Worm (Caenorhabditis elegans) whole organism, L1 larva: ENCODE results near the gene cnc-11.

ENCODE experiments used
- C04F5.9 ChIP-seq: sonication (generic microtip); optimal IDR thresholded peaks from 2 replicates; lab custom pipeline; 2016; ENCODE audit warnings: missing genetic modification characterization, missing compliant biosample characterization
- C34B4.2 ChIP-seq: sonication (generic microtip); optimal IDR thresholded peaks from 2 replicates; lab custom pipeline; 2017; ENCODE audit warnings: mild to moderate bottlenecking, missing genetic modification characterization, missing compliant biosample characterization
- F16B12.6 ChIP-seq: fragments of 150-350 bp; optimal IDR thresholded peaks from 2 replicates; lab custom pipeline; 2014; ENCODE audit warnings: missing biosample characterization, missing genetic modification characterization
- Y116A8C.19 ChIP-seq: sonication (generic microtip); optimal IDR thresholded peaks from 2 replicates; lab custom pipeline; 2016; ENCODE audit warnings: missing compliant biosample characterization, missing genetic modification characterization, borderline replicate concordance
- aha-1 ChIP-seq: fragments of 150-350 bp; optimal IDR thresholded peaks from 2 replicates; lab custom pipeline; 2014; ENCODE audit warnings: missing biosample characterization, missing genetic modification characterization
- aly-2 ChIP-seq: fragments of 150-350 bp; optimal IDR thresholded peaks from 2 replicates; lab custom pipeline; 2014; ENCODE audit warnings: missing biosample characterization, missing genetic modification characterization
- ama-1 ChIP-seq: fragments of 150-350 bp; optimal IDR thresholded peaks from 2 replicates; lab custom pipeline; 2014
- ceh-63 ChIP-seq: fragments of 200-800 bp; sonication (Bioruptor generic); optimal IDR thresholded peaks from 2 replicates; lab custom pipeline; 2018; ENCODE audit warnings: mild to moderate bottlenecking, missing genetic modification characterization, missing compliant biosample characterization
- ceh-82 ChIP-seq, 3 experiments: fragments of 150-350 bp in 1 of 3; sonication (generic microtip) in 2 of 3; optimal IDR thresholded peaks; 2 replicates each; lab custom pipeline; 2014 to 2017; ENCODE audit warnings: missing biosample characterization in 3 of 3, missing genetic modification characterization in 3 of 3
- ceh-88 ChIP-seq: fragments of 200-800 bp; sonication (Bioruptor generic); IDR thresholded peaks from 2 replicates; pipeline ENCODE4 v1.3.6; 2022; ENCODE audit warnings: missing genetic modification characterization, missing compliant biosample characterization
- ceh-90 ChIP-seq: sonication (generic microtip); optimal IDR thresholded peaks from 2 replicates; lab custom pipeline; 2016; ENCODE audit warnings: missing genetic modification characterization, missing compliant biosample characterization
- ces-1 ChIP-seq: fragments of 150-350 bp; optimal IDR thresholded peaks from 2 replicates; lab custom pipeline; 2014; ENCODE audit warnings: missing biosample characterization, missing genetic modification reagents, missing genetic modification characterization
- efl-1 ChIP-seq, 4 experiments: fragments of 150-350 bp; optimal IDR thresholded peaks in 3 of 4; peaks in 1 of 4; 1 replicate in 1 of 4; 2 replicates in 3 of 4; lab custom pipeline; 2014; ENCODE audit warnings: missing biosample characterization in 2 of 4, missing genetic modification characterization in 2 of 4, missing genetic modification reagents in 2 of 4
- elt-3 ChIP-seq, 6 experiments: fragments of 150-350 bp in 1 of 6; sonication (generic microtip); optimal IDR thresholded peaks; 2 replicates each; lab custom pipeline; 2017 to 2018; ENCODE audit warnings: missing biosample characterization in 6 of 6, missing genetic modification characterization in 6 of 6, inconsistent platforms in 1 of 6
- ets-5 ChIP-seq: fragments of 200-800 bp; sonication (Bioruptor generic); IDR thresholded peaks from 2 replicates; pipeline ENCODE4 v1.3.6; 2022; ENCODE audit warnings: missing genetic modification characterization, missing compliant biosample characterization
- hpl-2 ChIP-seq: fragments of 150-350 bp; optimal IDR thresholded peaks from 2 replicates; lab custom pipeline; 2014; ENCODE audit warnings: missing biosample characterization, missing genetic modification reagents, missing genetic modification characterization
- isw-1 ChIP-seq: fragments of 200-800 bp; sonication (Bioruptor generic); IDR thresholded peaks from 2 replicates; pipeline ENCODE4 v1.3.6; 2022; ENCODE audit warnings: missing genetic modification characterization, missing compliant biosample characterization
- lin-13 ChIP-seq: fragments of 150-350 bp; optimal IDR thresholded peaks from 2 replicates; lab custom pipeline; 2014; ENCODE audit warnings: missing biosample characterization, missing genetic modification reagents, missing genetic modification characterization
- lin-15B ChIP-seq: fragments of 150-350 bp; sonication (generic microtip); optimal IDR thresholded peaks from 3 replicates; lab custom pipeline; 2014; ENCODE audit warnings: missing biosample characterization, missing genetic modification characterization
- lin-39 ChIP-seq: fragments of 150-350 bp; optimal IDR thresholded peaks from 2 replicates; lab custom pipeline; 2014; ENCODE audit warnings: missing biosample characterization, missing genetic modification reagents, missing genetic modification characterization
- lsy-2 ChIP-seq, 2 experiments: fragments of 150-350 bp; optimal IDR thresholded peaks; 2 replicates each; lab custom pipeline; 2014; ENCODE audit warnings: missing biosample characterization in 2 of 2, missing genetic modification characterization in 2 of 2
- mdl-1 ChIP-seq, 2 experiments: fragments of 150-350 bp; optimal IDR thresholded peaks; 2 replicates each; lab custom pipeline; 2014 to 2017; ENCODE audit warnings: missing biosample characterization in 2 of 2, missing genetic modification characterization in 2 of 2, inconsistent platforms in 1 of 2
- mef-2 ChIP-seq: fragments of 150-350 bp; optimal IDR thresholded peaks from 2 replicates; lab custom pipeline; 2014; ENCODE audit warnings: missing biosample characterization, missing genetic modification characterization
- nhr-19 ChIP-seq: fragments of 200-800 bp; sonication (Bioruptor generic); conservative IDR thresholded peaks from 2 replicates; pipeline ENCODE4 v1.3.6; 2022; ENCODE audit warnings: missing genetic modification characterization, missing compliant biosample characterization
- nhr-237 ChIP-seq: fragments of 150-350 bp; optimal IDR thresholded peaks from 2 replicates; lab custom pipeline; 2014; ENCODE audit warnings: missing biosample characterization, missing genetic modification characterization
- nhr-71 ChIP-seq: sonication (generic microtip); optimal IDR thresholded peaks from 2 replicates; lab custom pipeline; 2016; ENCODE audit warnings: mild to moderate bottlenecking, missing genetic modification characterization, moderate library complexity, missing compliant biosample characterization
- nhr-76 ChIP-seq: sonication (generic microtip); optimal IDR thresholded peaks from 2 replicates; lab custom pipeline; 2017; ENCODE audit warnings: missing biosample characterization, missing genetic modification characterization
- nhr-85 ChIP-seq: sonication (generic microtip); peaks from one replicate; lab custom pipeline; 2016; ENCODE audit warnings: missing genetic modification characterization, inconsistent platforms, missing compliant biosample characterization
- nhr-90 ChIP-seq: sonication (generic microtip); optimal IDR thresholded peaks from 2 replicates; lab custom pipeline; 2016; ENCODE audit warnings: mild to moderate bottlenecking, missing genetic modification characterization, missing compliant biosample characterization; ENCODE audit not compliant: poor library complexity
- pag-3 ChIP-seq: sonication (generic microtip); optimal IDR thresholded peaks from 2 replicates; lab custom pipeline; 2017; ENCODE audit warnings: missing genetic modification characterization, mild to moderate bottlenecking, missing compliant biosample characterization, antibody characterized with exemption, borderline replicate concordance; ENCODE audit not compliant: insufficient read depth
- pax-3 ChIP-seq: fragments of 200-800 bp; sonication (Bioruptor generic); optimal IDR thresholded peaks from 2 replicates; lab custom pipeline; 2018; ENCODE audit warnings: mild to moderate bottlenecking, missing genetic modification characterization, moderate library complexity, missing compliant biosample characterization
- pqm-1 ChIP-seq: sonication (generic microtip); optimal IDR thresholded peaks from 3 replicates; lab custom pipeline; 2017; ENCODE audit warnings: missing biosample characterization, missing genetic modification characterization
- rnt-1 ChIP-seq: sonication (generic microtip); optimal IDR thresholded peaks from 2 replicates; lab custom pipeline; 2016; ENCODE audit warnings: mild to moderate bottlenecking, missing genetic modification characterization, moderate library complexity, missing compliant biosample characterization
- skn-1 ChIP-seq: fragments of 150-350 bp; optimal IDR thresholded peaks from 2 replicates; lab custom pipeline; 2014; ENCODE audit warnings: missing biosample characterization, missing genetic modification characterization
- snu-23 ChIP-seq: sonication (generic microtip); optimal IDR thresholded peaks from 2 replicates; lab custom pipeline; 2016; ENCODE audit warnings: missing genetic modification characterization, missing compliant biosample characterization
- sox-4 ChIP-seq: sonication (generic microtip); optimal IDR thresholded peaks from 2 replicates; lab custom pipeline; 2016; ENCODE audit warnings: missing genetic modification characterization, missing compliant biosample characterization
- sptf-1 ChIP-seq: fragments of 150-350 bp; optimal IDR thresholded peaks from 2 replicates; lab custom pipeline; 2014; ENCODE audit warnings: missing biosample characterization, missing genetic modification characterization
- swsn-7 ChIP-seq: sonication (generic microtip); optimal IDR thresholded peaks from 2 replicates; lab custom pipeline; 2016; ENCODE audit warnings: missing genetic modification characterization, missing compliant biosample characterization
- tbx-2 ChIP-seq: sonication (generic microtip); optimal IDR thresholded peaks from 2 replicates; lab custom pipeline; 2016; ENCODE audit warnings: missing genetic modification characterization, missing compliant biosample characterization
- tlp-1 ChIP-seq: fragments of 150-350 bp; optimal IDR thresholded peaks from 2 replicates; lab custom pipeline; 2014; ENCODE audit warnings: missing biosample characterization, missing genetic modification characterization
- unc-130 ChIP-seq: fragments of 150-350 bp; optimal IDR thresholded peaks from 2 replicates; lab custom pipeline; 2017; ENCODE audit warnings: missing biosample characterization, missing genetic modification characterization, inconsistent platforms
- unc-30 ChIP-seq: sonication (generic microtip); optimal IDR thresholded peaks from 2 replicates; lab custom pipeline; 2017; ENCODE audit warnings: missing biosample characterization, missing genetic modification characterization
- unc-86 ChIP-seq: sonication (generic microtip); optimal IDR thresholded peaks from 2 replicates; lab custom pipeline; 2016; ENCODE audit warnings: missing genetic modification characterization, missing compliant biosample characterization
- unc-98 ChIP-seq: fragments of 200-800 bp; sonication (Bioruptor generic); IDR thresholded peaks from 2 replicates; pipeline ENCODE4 v1.3.6; 2022; ENCODE audit warnings: missing genetic modification characterization, missing compliant biosample characterization
- vab-15 ChIP-seq: sonication (generic microtip); optimal IDR thresholded peaks from 2 replicates; lab custom pipeline; 2017; ENCODE audit warnings: missing genotype, mild to moderate bottlenecking, missing genetic modification characterization, missing compliant biosample characterization
- xbp-1 ChIP-seq: sonication (generic microtip); optimal IDR thresholded peaks from 2 replicates; lab custom pipeline; 2016; ENCODE audit warnings: missing genetic modification characterization, missing compliant biosample characterization
- ztf-11 ChIP-seq, 2 experiments: sonication (generic microtip); optimal IDR thresholded peaks; 2 replicates each; lab custom pipeline; 2016 to 2017; ENCODE audit warnings: missing genetic modification characterization in 2 of 2, missing biosample characterization in 1 of 2, missing compliant biosample characterization in 1 of 2
- ztf-4 ChIP-seq: fragments of 150-350 bp; optimal IDR thresholded peaks from 2 replicates; lab custom pipeline; 2014; ENCODE audit warnings: missing biosample characterization, missing genetic modification characterization

cnc-11 gene

ce11 chrV:1480841-1481240, 38.7 kb downstream of the cnc-11 start (continued):
- TF ChIP-seq lin-39 (tag; lab: Kevin White, UChicago) = peak; percentile 63
- no peak for TF ChIP-seq tlp-1 (tag; lab: Kevin White, UChicago)
- no peak for TF ChIP-seq nhr-85
- TF ChIP-seq sptf-1 (tag; lab: Kevin White, UChicago) = no peak
- no peak for TF ChIP-seq pax-3
- TF ChIP-seq ets-5 (GFP tag; lab: Robert Waterston, UW) = no peak
- TF ChIP-seq ztf-4 (tag; lab: Kevin White, UChicago) = no peak
- TF ChIP-seq nhr-71 (tag; lab: Kevin White, UChicago) = peak; percentile 88
- TF ChIP-seq aly-2 (tag; lab: Kevin White, UChicago) = no peak
- TF ChIP-seq mef-2 (tag; lab: Kevin White, UChicago) = peak; percentile 26
- no peak for TF ChIP-seq ceh-63 (GFP tag; lab: Kevin White, UChicago)
- TF ChIP-seq Y116A8C.19 (tag; lab: Kevin White, UChicago) = no peak
- TF ChIP-seq elt-3 (tag; optimal IDR thresholded peaks at IDR 0.05; lab: Kevin White, UChicago) = no peak
- TF ChIP-seq ama-1 (lab: Kevin White, UChicago) = no peak
- TF ChIP-seq hpl-2 = no peak
- no peak for TF ChIP-seq ceh-82 (tag; optimal IDR thresholded peaks at IDR 0.05; lab: Kevin White, UChicago)
- TF ChIP-seq F16B12.6 = no peak
- no peak for TF ChIP-seq ceh-88 (GFP tag; lab: Robert Waterston, UW)
- no peak for TF ChIP-seq ces-1 (GFP tag; lab: Kevin White, UChicago)
- peak; percentile 74 for TF ChIP-seq nhr-19
- no peak for TF ChIP-seq lin-15B (tag; lab: Kevin White, UChicago)
- TF ChIP-seq lsy-2 (tag; optimal IDR thresholded peaks at IDR 0.05; lab: Kevin White, UChicago) = peak in 1 of 2 experiments; percentile 52
- no peak for TF ChIP-seq vab-15 (tag; lab: Kevin White, UChicago)
- TF ChIP-seq unc-30 = no peak
- TF ChIP-seq aha-1 (tag; lab: Kevin White, UChicago) = no peak
- no peak for TF ChIP-seq pqm-1 (tag; lab: Kevin White, UChicago)
- peak; percentile 31 for TF ChIP-seq swsn-7 (tag; lab: Kevin White, UChicago)
- TF ChIP-seq unc-130 (tag; lab: Kevin White, UChicago) = peak; percentile 58
- TF ChIP-seq isw-1 = no peak
- TF ChIP-seq rnt-1 = peak; percentile 83
- TF ChIP-seq nhr-90 = no peak
- TF ChIP-seq ceh-90 = no peak
- TF ChIP-seq unc-86 = no peak
- TF ChIP-seq tbx-2 (tag; lab: Kevin White, UChicago) = peak; percentile 37
- no peak for TF ChIP-seq lin-13 (GFP tag; lab: Kevin White, UChicago)
- TF ChIP-seq nhr-237 (tag; lab: Kevin White, UChicago) = no peak
- TF ChIP-seq mdl-1 (tag; optimal IDR thresholded peaks at IDR 0.05; lab: Kevin White, UChicago) = no peak
- peak; percentile 20 for TF ChIP-seq pag-3 (tag; lab: Kevin White, UChicago)
- no peak for TF ChIP-seq C34B4.2 (tag; lab: Kevin White, UChicago)
- no peak for TF ChIP-seq sox-4 (tag; lab: Kevin White, UChicago)
- TF ChIP-seq skn-1 (tag; lab: Kevin White, UChicago) = no peak
- TF ChIP-seq efl-1 (optimal IDR thresholded peaks at IDR 0.05; lab: Kevin White, UChicago) = peak in 1 of 2 experiments; percentile 29
- peak in 1 of 2 experiments; percentile 83 for TF ChIP-seq efl-1 (GFP tag; optimal IDR thresholded peaks at IDR 0.05 in 1 of 2; lab: Kevin White, UChicago)
- no peak for TF ChIP-seq C04F5.9
- peak; percentile 41 for TF ChIP-seq snu-23 (GFP tag; lab: Kevin White, UChicago)
- TF ChIP-seq unc-98 (GFP tag; lab: Robert Waterston, UW) = no peak
- TF ChIP-seq ztf-11 (tag; optimal IDR thresholded peaks at IDR 0.05; lab: Kevin White, UChicago) = no peak
- TF ChIP-seq xbp-1 (tag; lab: Kevin White, UChicago) = no peak
- no peak for TF ChIP-seq nhr-76
